Fruit fly (Drosophila melanogaster): ENCODE data around the gene mei-P26.

DNA sequence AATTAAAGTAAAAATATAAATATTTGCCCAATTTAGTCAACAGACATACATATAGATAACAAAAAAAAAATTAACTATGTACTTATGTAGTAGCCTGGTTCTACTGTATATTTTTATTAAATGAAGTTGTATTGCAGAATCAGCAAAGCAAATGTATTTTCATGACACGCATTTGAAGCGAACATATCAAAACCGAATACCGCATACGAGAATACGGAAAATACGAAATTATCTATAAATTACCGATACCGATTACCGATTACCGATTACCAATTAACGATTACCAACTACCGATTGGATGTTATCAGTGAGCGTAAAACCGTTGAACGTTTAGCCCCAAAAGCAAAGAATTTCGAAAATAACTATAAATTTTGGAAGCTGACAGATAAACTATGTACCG lies 24.4 kb downstream of the mei-P26 start:
- TF ChIP-seq CG8478 (optimal IDR thresholded peaks at IDR 0.05), result no peak
- no peak for TF ChIP-seq CTCF (optimal IDR thresholded peaks at IDR 0.05)
